Worm (Caenorhabditis elegans) whole organism, L4/young adult: ENCODE measurements around the gene C02B10.6.

ENCODE experiments used
- W03F9.2 ChIP-seq: fragments of 150-350 bp; optimal IDR thresholded peaks from 2 replicates; lab custom pipeline; 2014; ENCODE audit warnings: missing biosample characterization, missing genetic modification characterization
- dao-5 ChIP-seq: sonication (generic microtip); optimal IDR thresholded peaks from 2 replicates; lab custom pipeline; 2016; ENCODE audit warnings: missing genotype, missing genetic modification characterization, moderate library complexity, missing compliant biosample characterization
- him-1 ChIP-seq: sonication (generic microtip); optimal IDR thresholded peaks from 2 replicates; lab custom pipeline; 2016; ENCODE audit warnings: missing genotype, missing genetic modification reagents, missing genetic modification characterization, missing compliant biosample characterization

The C02B10.6 gene

DNA sequence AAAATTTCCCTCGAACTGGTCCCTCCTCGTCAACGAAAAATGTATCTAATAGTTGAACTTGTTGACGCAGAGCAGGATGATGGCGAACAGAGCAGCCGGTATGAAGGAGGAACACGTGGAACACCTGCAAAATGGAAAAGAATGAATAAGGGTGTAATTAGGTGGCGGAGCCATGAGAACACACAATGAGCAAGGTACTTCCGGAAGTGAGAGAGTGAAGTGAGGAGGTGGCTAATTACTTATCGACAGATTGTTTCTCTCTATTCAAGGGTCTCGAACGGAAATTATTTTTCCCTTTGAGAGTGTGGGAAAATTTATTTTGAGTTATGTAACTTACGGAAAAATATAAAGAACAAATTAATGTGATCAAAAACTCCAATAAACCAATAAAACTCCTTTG, 22.8 kb downstream of the C02B10.6 start:
- TF ChIP-seq dao-5 (tag; lab: Kevin White, UChicago) (no peak), him-1 (tag; lab: Kevin White, UChicago) (no peak), W03F9.2 (tag; lab: Kevin White, UChicago) (no peak)

DNA sequence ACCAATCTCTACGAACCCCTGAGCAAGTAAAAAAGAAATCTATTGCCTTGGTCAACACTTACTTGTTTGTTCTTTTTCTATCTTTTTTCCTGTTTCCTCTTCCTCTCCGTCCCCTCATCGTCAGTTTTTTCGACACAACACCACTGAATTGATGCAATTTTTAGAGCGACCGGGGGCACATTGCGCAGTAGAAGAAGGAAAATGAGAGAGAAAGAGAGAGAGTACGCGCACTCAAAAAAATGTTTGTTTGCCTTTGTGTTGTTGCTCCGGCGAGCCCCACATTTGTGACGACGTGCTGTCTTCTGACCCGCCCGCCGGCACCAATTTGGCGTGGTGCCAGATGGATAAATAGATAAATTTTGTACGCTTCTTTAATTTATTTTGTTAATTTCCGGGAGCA, 29.5 kb downstream of the C02B10.6 start:
- no peak for TF ChIP-seq W03F9.2 (tag; lab: Kevin White, UChicago)
- no peak for TF ChIP-seq dao-5 (tag; lab: Kevin White, UChicago)
- peak; percentile 48 for TF ChIP-seq him-1 (tag; lab: Kevin White, UChicago)

DNA sequence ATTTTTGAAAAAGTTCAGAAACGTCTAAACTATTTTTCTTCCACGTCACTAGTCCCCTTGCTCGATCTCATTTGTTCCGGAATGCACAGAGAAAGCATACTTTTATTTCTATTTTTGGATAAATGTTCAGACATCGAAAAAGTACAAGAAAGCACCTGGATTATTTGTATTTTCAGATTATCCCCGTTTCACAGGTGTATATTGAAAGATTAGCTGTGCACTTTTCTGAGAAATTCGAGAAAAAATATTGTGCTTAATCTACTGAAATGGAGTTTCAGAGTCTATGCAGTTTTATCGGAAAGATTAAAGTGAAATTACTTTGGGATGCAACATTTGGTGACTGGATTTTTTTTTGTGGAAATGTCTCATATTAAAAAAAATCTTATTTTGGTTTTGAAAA, 31.3 kb downstream of the C02B10.6 start:
- TF ChIP-seq dao-5 (tag; lab: Kevin White, UChicago): no peak
- no peak for TF ChIP-seq W03F9.2 (tag; lab: Kevin White, UChicago)
- TF ChIP-seq him-1 (tag; lab: Kevin White, UChicago): no peak

DNA sequence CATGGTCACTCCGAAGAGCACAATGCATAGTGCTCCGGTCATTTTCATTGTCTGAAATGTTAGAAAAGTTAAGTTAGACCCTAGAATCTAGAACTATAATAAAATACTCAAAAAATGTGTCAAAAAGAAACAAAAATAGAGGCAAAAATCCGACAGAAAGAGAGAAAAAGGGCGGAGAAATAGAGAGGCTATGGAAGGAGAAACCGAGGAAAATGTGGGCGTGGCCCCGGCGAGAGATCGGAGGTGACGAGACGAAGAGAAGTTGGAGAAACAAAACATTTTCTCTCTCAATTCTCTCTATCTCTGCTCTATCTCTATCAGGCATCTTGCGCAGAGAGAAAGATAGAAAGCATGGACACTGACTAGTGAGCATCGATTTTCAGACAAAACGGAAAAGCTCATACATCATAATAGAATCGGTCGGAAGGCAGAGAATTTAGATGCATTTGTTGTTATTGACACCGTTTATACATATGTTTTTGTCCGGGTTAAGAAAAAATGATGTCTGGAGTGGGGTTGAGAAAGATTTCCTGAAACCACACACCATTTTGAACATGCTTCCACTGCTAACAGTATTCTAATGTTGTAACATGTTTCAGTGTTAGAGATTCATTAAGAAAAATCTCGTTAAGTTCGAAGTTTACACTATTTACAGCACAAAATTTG, 32.7 kb downstream of the C02B10.6 start, which contains the start of gene C02B10.3:
Gene C02B10.3, minus strand, starts transcription at position 51 of the 666 bp plus-strand sequence.
- TF ChIP-seq him-1 (tag; lab: Kevin White, UChicago) (peak; percentile 48), W03F9.2 (tag; lab: Kevin White, UChicago) (no peak)

DNA sequence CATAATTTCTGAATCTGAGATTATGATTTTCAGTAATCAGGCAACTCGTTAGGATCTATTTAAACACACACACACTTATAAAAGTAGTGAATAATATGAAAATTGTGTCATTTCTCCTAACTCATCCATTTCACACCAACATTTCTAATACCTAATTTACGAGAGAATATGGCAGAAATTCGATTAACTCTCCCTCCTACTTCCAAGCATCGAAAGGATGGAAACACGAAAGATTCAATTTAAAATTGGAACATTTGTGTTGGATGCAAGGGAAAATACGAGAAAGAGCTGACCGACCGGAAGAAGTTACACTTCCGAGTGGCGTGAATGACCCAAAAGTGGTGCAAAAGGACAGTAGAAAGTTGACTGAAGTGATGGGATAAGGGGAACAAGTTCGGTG, 38.3 kb downstream of the C02B10.6 start:
- TF ChIP-seq him-1 (tag; lab: Kevin White, UChicago) (no peak), W03F9.2 (tag; lab: Kevin White, UChicago) (no peak), dao-5 (tag; lab: Kevin White, UChicago) (no peak)

DNA sequence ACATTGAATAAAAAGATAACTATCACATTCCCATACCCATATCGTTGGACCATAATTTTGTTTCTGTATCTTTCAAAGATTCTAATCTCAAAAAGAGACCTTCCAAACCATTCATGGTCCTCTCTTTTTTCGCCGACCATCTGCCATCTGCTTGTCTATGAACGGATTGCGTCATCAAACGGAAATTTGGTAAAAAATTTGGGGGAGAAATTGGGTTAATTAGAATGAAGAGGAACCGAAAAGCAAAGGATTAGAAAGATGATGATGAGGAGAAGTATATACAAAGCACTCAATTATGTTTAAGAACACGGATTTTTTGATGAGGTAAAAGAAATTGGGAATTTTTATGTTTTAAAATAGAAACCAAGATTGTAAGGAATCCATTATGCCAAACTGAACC, 39.2 kb downstream of the C02B10.6 start:
- no peak for TF ChIP-seq him-1 (tag; lab: Kevin White, UChicago)
- no peak for TF ChIP-seq dao-5 (tag; lab: Kevin White, UChicago)
- TF ChIP-seq W03F9.2 (tag; lab: Kevin White, UChicago): no peak

DNA sequence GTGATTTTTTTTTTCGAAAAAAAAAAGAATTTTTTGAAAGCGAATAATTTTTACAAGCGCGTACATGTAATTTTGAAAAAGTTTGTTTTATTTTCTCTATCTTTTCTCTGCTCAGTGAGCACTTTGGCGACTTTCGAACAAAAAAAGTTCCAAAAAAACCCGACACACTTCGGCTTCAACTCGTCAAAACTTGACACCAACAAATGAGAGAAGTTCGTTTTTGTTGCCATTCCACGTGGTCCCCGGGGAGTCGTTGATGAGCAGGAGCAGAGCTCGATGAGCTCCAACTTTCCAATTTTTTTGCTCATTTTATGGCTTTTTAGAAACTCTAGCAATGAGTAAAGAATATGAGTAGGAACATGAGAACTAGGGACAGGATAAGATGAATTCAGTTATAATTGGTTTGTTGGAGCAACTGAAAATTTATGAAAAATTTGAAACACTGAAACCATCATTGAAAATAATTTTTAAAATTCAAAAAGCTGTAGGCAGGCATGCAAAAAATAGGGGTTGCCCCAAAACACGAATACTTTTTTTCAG, 39.8 kb downstream of the C02B10.6 start:
- no peak for TF ChIP-seq W03F9.2 (tag; lab: Kevin White, UChicago)
- no peak for TF ChIP-seq dao-5 (tag; lab: Kevin White, UChicago)
- TF ChIP-seq him-1 (tag; lab: Kevin White, UChicago): no peak

DNA sequence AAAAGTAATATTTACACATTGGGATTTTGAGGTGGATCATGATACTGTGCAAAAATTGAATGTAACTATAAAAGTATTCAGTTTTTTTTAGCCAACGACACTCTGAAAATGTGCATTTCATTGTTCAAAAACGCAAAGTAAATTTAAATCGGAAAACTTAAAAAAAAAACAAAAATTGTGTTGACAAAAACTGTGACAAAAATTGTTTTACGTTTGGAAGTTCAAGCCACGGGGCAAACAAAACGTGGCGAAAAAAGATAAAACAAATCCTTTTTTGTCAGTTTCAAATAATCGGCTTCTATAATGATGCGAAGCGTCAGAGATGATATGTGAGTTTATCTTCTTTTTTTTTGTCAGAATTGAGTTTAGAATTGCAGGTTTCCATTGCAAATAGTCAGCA, 40.8 kb downstream of the C02B10.6 start, which contains the start of gene AC7.3:
Gene AC7.3, plus strand, starts transcription at position 301 of the 400 bp plus-strand sequence.
- TF ChIP-seq him-1 (tag; lab: Kevin White, UChicago): no peak
- no peak for TF ChIP-seq dao-5 (tag; lab: Kevin White, UChicago)
- TF ChIP-seq W03F9.2 (tag; lab: Kevin White, UChicago): no peak
